Worm (Caenorhabditis elegans): ENCODE results near the gene F37C4.5.
A peak's percentile ranks its signal among the peaks of the same experiment; 100 is the strongest.

F37C4.5 gene

ce11 chrIV:3854606-3855005 lies 19.0 kb downstream of the F37C4.5 start:
- TF ChIP-seq K09A11.1 (tag; optimal IDR thresholded peaks at IDR 0.05; ENCODE audit: insufficient read depth) (no peak), elt-4 (tag; optimal IDR thresholded peaks at IDR 0.05) (no peak), che-1 (tag; optimal IDR thresholded peaks at IDR 0.05) (no peak), nhr-232 (tag; optimal IDR thresholded peaks at IDR 0.05) (no peak), ceh-31 (tag; optimal IDR thresholded peaks at IDR 0.05) (peak; percentile 33), pros-1 (tag; optimal IDR thresholded peaks at IDR 0.05) (no peak), elt-2 (tag; optimal IDR thresholded peaks at IDR 0.05) (no peak), ets-4 (tag; optimal IDR thresholded peaks at IDR 0.05) (no peak), sdc-2 (tag; optimal IDR thresholded peaks at IDR 0.05) (no peak), hlh-30 (tag; optimal IDR thresholded peaks at IDR 0.05; ENCODE audit: insufficient read depth) (no peak), rnt-1 (tag; optimal IDR thresholded peaks at IDR 0.05) (peak; percentile 16), tbx-2 (tag; optimal IDR thresholded peaks at IDR 0.05) (peak; percentile 38), T23F11.4 (GFP tag; optimal IDR thresholded peaks at IDR 0.05) (no peak), odd-2 (tag; optimal IDR thresholded peaks at IDR 0.05) (no peak), ceh-18 (tag; optimal IDR thresholded peaks at IDR 0.05) (no peak), npax-4 (tag; optimal IDR thresholded peaks at IDR 0.05) (no peak), sox-4 (tag; optimal IDR thresholded peaks at IDR 0.05) (peak; percentile 1), unc-42 (tag; optimal IDR thresholded peaks at IDR 0.05) (no peak), hlh-13 (GFP tag; optimal IDR thresholded peaks at IDR 0.05) (no peak), hlh-6 (tag; optimal IDR thresholded peaks at IDR 0.05) (peak; percentile 22), hlh-8 (tag; optimal IDR thresholded peaks at IDR 0.05) (peak; percentile 21), K02D7.2 (tag; optimal IDR thresholded peaks at IDR 0.05) (no peak)

- no peak for TF ChIP-seq ceh-9 (tag; optimal IDR thresholded peaks at IDR 0.05)
- no peak for TF ChIP-seq ceh-34 (tag; optimal IDR thresholded peaks at IDR 0.05)
- no peak for TF ChIP-seq sox-4 (tag; optimal IDR thresholded peaks at IDR 0.05)
- TF ChIP-seq odd-2 (tag; optimal IDR thresholded peaks at IDR 0.05): no peak
- no peak for TF ChIP-seq sox-2 (GFP tag; IDR thresholded peaks at IDR 0.05)
- TF ChIP-seq elt-4 (tag; optimal IDR thresholded peaks at IDR 0.05): no peak
- TF ChIP-seq pag-3 (tag; optimal IDR thresholded peaks at IDR 0.05; ENCODE audit: borderline replicate concordance): no peak
Observed at ce11 chrIV:3853557-3853956, 20.0 kb downstream of the F37C4.5 start.

DNA sequence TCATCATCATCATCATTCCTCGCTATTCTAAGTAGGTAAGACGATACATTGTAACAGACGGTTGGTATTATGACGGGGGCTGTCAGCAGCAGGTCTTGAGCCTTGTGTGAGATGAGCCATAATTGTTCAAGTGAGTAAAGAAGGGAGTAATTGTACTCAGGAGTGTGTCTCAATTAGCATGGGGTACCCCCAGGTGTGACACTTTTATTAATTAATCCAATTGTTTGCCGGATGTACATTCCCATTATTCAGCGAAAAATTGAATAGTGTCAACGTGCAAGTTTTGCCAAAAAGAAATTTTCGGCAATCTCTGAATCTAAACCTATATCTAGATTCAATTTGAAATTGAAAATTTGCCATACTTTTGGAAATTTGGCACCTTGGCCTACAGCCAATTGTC lies 24.6 kb downstream of the F37C4.5 start:
- no peak for TF ChIP-seq rnt-1 (tag; optimal IDR thresholded peaks at IDR 0.05)
- no peak for TF ChIP-seq unc-42 (tag; optimal IDR thresholded peaks at IDR 0.05)
- TF ChIP-seq C38D4.7 (GFP tag; optimal IDR thresholded peaks at IDR 0.05): no peak
- no peak for TF ChIP-seq ceh-24 (tag; optimal IDR thresholded peaks at IDR 0.05)
- TF ChIP-seq gmeb-2 (tag; optimal IDR thresholded peaks at IDR 0.05): no peak
- TF ChIP-seq ets-4 (tag; optimal IDR thresholded peaks at IDR 0.05): no peak
- no peak for TF ChIP-seq ref-2 (tag; optimal IDR thresholded peaks at IDR 0.05)
- TF ChIP-seq hlh-8 (tag; optimal IDR thresholded peaks at IDR 0.05): no peak
- no peak for TF ChIP-seq hlh-13 (GFP tag; optimal IDR thresholded peaks at IDR 0.05)
- TF ChIP-seq npax-4 (tag; optimal IDR thresholded peaks at IDR 0.05): no peak
- no peak for TF ChIP-seq nfya-1 (tag; optimal IDR thresholded peaks at IDR 0.05)
- no peak for TF ChIP-seq pha-2 (tag; optimal IDR thresholded peaks at IDR 0.05)
- no peak for TF ChIP-seq K09A11.1 (tag; optimal IDR thresholded peaks at IDR 0.05; ENCODE audit: insufficient read depth)
- TF ChIP-seq pax-1 (tag; optimal IDR thresholded peaks at IDR 0.05): no peak
- no peak for TF ChIP-seq pqm-1 (tag; optimal IDR thresholded peaks at IDR 0.05)

ce11 chrIV:3847489-3847888 lies 26.1 kb downstream of the F37C4.5 start:
- no peak for TF ChIP-seq pha-2 (tag; optimal IDR thresholded peaks at IDR 0.05)
- peak; percentile 1 for TF ChIP-seq ceh-34 (tag; optimal IDR thresholded peaks at IDR 0.05)
- TF ChIP-seq unc-42 (tag; optimal IDR thresholded peaks at IDR 0.05): peak; percentile 91
- TF ChIP-seq elt-4 (tag; optimal IDR thresholded peaks at IDR 0.05): peak; percentile 12
- no peak for TF ChIP-seq ceh-6 (GFP tag; optimal IDR thresholded peaks at IDR 0.05)
- no peak for TF ChIP-seq ceh-31 (tag; optimal IDR thresholded peaks at IDR 0.05)
- TF ChIP-seq nfya-1 (tag; optimal IDR thresholded peaks at IDR 0.05): no peak

All from whole organism, late embryonic.